Worm (Caenorhabditis elegans) whole organism, L4 larva: Measurements from ENCODE around the gene F57A10.4.

Source experiments
- daf-12 ChIP-seq: fragments of 150-350 bp; optimal IDR thresholded peaks from 2 replicates; lab custom pipeline; 2014; ENCODE audit warnings: missing biosample characterization, missing genetic modification reagents, missing genetic modification characterization
- lim-7 ChIP-seq: fragments of 200-800 bp; sonication (Bioruptor generic); IDR thresholded peaks from 2 replicates; pipeline ENCODE4 v1.3.6; 2022; ENCODE audit warnings: missing genetic modification characterization, missing compliant biosample characterization

DNA sequence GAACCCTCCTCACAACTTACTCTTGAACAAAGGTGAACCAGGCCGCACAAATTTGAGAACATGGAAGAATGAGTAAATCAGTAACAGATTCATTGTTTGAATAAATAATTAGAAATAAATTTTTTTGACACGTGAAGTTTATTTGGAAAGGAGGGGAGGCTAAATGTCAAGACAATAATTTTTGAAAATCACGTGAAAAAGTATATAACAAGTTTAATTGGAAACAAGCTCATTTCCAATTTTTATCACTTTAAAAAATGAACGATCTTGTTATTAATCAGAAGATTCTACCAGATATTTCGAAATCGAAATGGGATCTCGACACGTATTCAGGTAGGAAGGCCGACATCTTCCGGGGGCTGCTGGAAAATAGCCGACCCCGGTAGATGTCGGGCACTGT, 42.6 kb upstream of the F57A10.4 start, which contains the start of the genes irld-57 and sfxn-1.3:
- TF ChIP-seq daf-12 (tag; lab: Kevin White, UChicago) (no peak), lim-7 (GFP tag; lab: Robert Waterston, UW) (no peak)
